Worm (Caenorhabditis elegans) whole organism, L1 larva: ENCODE measurements around the gene pah-1.

Experiments used
- C34B4.2 ChIP-seq: sonication (generic microtip); optimal IDR thresholded peaks from 2 replicates; lab custom pipeline; 2017; ENCODE audit warnings: mild to moderate bottlenecking, missing genetic modification characterization, missing compliant biosample characterization
- F16B12.6 ChIP-seq: fragments of 150-350 bp; optimal IDR thresholded peaks from 2 replicates; lab custom pipeline; 2014; ENCODE audit warnings: missing biosample characterization, missing genetic modification characterization
- Y116A8C.19 ChIP-seq: sonication (generic microtip); optimal IDR thresholded peaks from 2 replicates; lab custom pipeline; 2016; ENCODE audit warnings: missing compliant biosample characterization, missing genetic modification characterization, borderline replicate concordance
- aly-2 ChIP-seq: fragments of 150-350 bp; optimal IDR thresholded peaks from 2 replicates; lab custom pipeline; 2014; ENCODE audit warnings: missing biosample characterization, missing genetic modification characterization
- blmp-1 ChIP-seq: fragments of 150-350 bp; optimal IDR thresholded peaks from 2 replicates; lab custom pipeline; 2014; ENCODE audit warnings: missing biosample characterization, missing genetic modification characterization
- ceh-88 ChIP-seq: fragments of 200-800 bp; sonication (Bioruptor generic); IDR thresholded peaks from 2 replicates; pipeline ENCODE4 v1.3.6; 2022; ENCODE audit warnings: missing genetic modification characterization, missing compliant biosample characterization
- ceh-90 ChIP-seq: sonication (generic microtip); optimal IDR thresholded peaks from 2 replicates; lab custom pipeline; 2016; ENCODE audit warnings: missing genetic modification characterization, missing compliant biosample characterization
- ces-1 ChIP-seq: fragments of 150-350 bp; optimal IDR thresholded peaks from 2 replicates; lab custom pipeline; 2014; ENCODE audit warnings: missing biosample characterization, missing genetic modification reagents, missing genetic modification characterization
- dsc-1 ChIP-seq: sonication (generic microtip); optimal IDR thresholded peaks from 2 replicates; lab custom pipeline; 2016; ENCODE audit warnings: mild to moderate bottlenecking, missing genetic modification characterization, missing compliant biosample characterization
- efl-1 ChIP-seq, 4 experiments: fragments of 150-350 bp; optimal IDR thresholded peaks in 3 of 4; peaks in 1 of 4; 1 replicate in 1 of 4; 2 replicates in 3 of 4; lab custom pipeline; 2014; ENCODE audit warnings: missing biosample characterization in 2 of 4, missing genetic modification characterization in 2 of 4, missing genetic modification reagents in 2 of 4
- efl-3 ChIP-seq: fragments of 200-800 bp; sonication (Bioruptor generic); optimal IDR thresholded peaks from 2 replicates; lab custom pipeline; 2018; ENCODE audit warnings: mild to moderate bottlenecking, missing genetic modification characterization, missing compliant biosample characterization
- egl-27 ChIP-seq, 2 experiments: fragments of 150-350 bp in 1 of 2; sonication (generic microtip); optimal IDR thresholded peaks; 3 replicates each; lab custom pipeline; 2017 to 2018; ENCODE audit warnings: missing biosample characterization in 2 of 2, missing genetic modification characterization in 2 of 2, missing genetic modification reagents in 2 of 2
- elt-2 ChIP-seq: sonication (generic microtip); optimal IDR thresholded peaks from 2 replicates; lab custom pipeline; 2016; ENCODE audit warnings: missing genetic modification characterization, mild to moderate bottlenecking, inconsistent platforms, missing compliant biosample characterization, missing genetic modification reagents
- fkh-10 ChIP-seq: sonication (generic microtip); optimal IDR thresholded peaks from 2 replicates; lab custom pipeline; 2017; ENCODE audit warnings: missing biosample characterization, missing genetic modification reagents, missing genetic modification characterization
- fos-1 ChIP-seq: fragments of 150-350 bp; optimal IDR thresholded peaks from 2 replicates; lab custom pipeline; 2014; ENCODE audit warnings: missing biosample characterization, missing genetic modification characterization
- grh-1 ChIP-seq: fragments of 200-800 bp; sonication (Bioruptor generic); IDR thresholded peaks from 2 replicates; pipeline ENCODE4 v1.3.6; 2022; ENCODE audit warnings: missing genetic modification reagents, missing genetic modification characterization, missing compliant biosample characterization
- hlh-17 ChIP-seq: fragments of 200-800 bp; sonication (Bioruptor generic); optimal IDR thresholded peaks from 2 replicates; lab custom pipeline; 2018; ENCODE audit warnings: missing genetic modification characterization, mild to moderate bottlenecking, missing compliant biosample characterization, moderate library complexity, borderline replicate concordance
- hpl-2 ChIP-seq: fragments of 150-350 bp; optimal IDR thresholded peaks from 2 replicates; lab custom pipeline; 2014; ENCODE audit warnings: missing biosample characterization, missing genetic modification reagents, missing genetic modification characterization
- lin-14 ChIP-seq: fragments of 200-800 bp; sonication (Bioruptor generic); optimal IDR thresholded peaks from 2 replicates; lab custom pipeline; 2018; ENCODE audit warnings: mild to moderate bottlenecking, missing genetic modification characterization, moderate library complexity, missing compliant biosample characterization
- lin-15B ChIP-seq: fragments of 150-350 bp; sonication (generic microtip); optimal IDR thresholded peaks from 3 replicates; lab custom pipeline; 2014; ENCODE audit warnings: missing biosample characterization, missing genetic modification characterization
- lin-39 ChIP-seq: fragments of 150-350 bp; optimal IDR thresholded peaks from 2 replicates; lab custom pipeline; 2014; ENCODE audit warnings: missing biosample characterization, missing genetic modification reagents, missing genetic modification characterization
- lir-3 ChIP-seq: sonication (generic microtip); optimal IDR thresholded peaks from 2 replicates; lab custom pipeline; 2016; ENCODE audit warnings: mild to moderate bottlenecking, missing genetic modification characterization, moderate library complexity, missing compliant biosample characterization; ENCODE audit not compliant: poor library complexity
- lsy-2 ChIP-seq, 2 experiments: fragments of 150-350 bp; optimal IDR thresholded peaks; 2 replicates each; lab custom pipeline; 2014; ENCODE audit warnings: missing biosample characterization in 2 of 2, missing genetic modification characterization in 2 of 2
- mab-9 ChIP-seq: fragments of 200-800 bp; sonication (Bioruptor generic); IDR thresholded peaks from 2 replicates; pipeline ENCODE4 v1.3.6; 2022; ENCODE audit warnings: missing genetic modification reagents, missing genetic modification characterization, missing compliant biosample characterization
- mdl-1 ChIP-seq, 2 experiments: fragments of 150-350 bp; optimal IDR thresholded peaks; 2 replicates each; lab custom pipeline; 2014 to 2017; ENCODE audit warnings: missing biosample characterization in 2 of 2, missing genetic modification characterization in 2 of 2, inconsistent platforms in 1 of 2
- mep-1 ChIP-seq: fragments of 150-350 bp; optimal IDR thresholded peaks from 2 replicates; lab custom pipeline; 2014; ENCODE audit warnings: missing biosample characterization, missing genetic modification characterization
- nhr-11 ChIP-seq: fragments of 150-350 bp; optimal IDR thresholded peaks from 2 replicates; lab custom pipeline; 2014; ENCODE audit warnings: missing biosample characterization, missing genetic modification characterization
- nhr-12 ChIP-seq: sonication (generic microtip); optimal IDR thresholded peaks from 2 replicates; lab custom pipeline; 2017; ENCODE audit warnings: missing biosample characterization, missing genetic modification characterization
- nhr-71 ChIP-seq: sonication (generic microtip); optimal IDR thresholded peaks from 2 replicates; lab custom pipeline; 2016; ENCODE audit warnings: mild to moderate bottlenecking, missing genetic modification characterization, moderate library complexity, missing compliant biosample characterization
- nhr-84 ChIP-seq: sonication (generic microtip); optimal IDR thresholded peaks from 2 replicates; lab custom pipeline; 2017; ENCODE audit warnings: missing biosample characterization, missing genetic modification characterization
- pag-3 ChIP-seq: sonication (generic microtip); optimal IDR thresholded peaks from 2 replicates; lab custom pipeline; 2017; ENCODE audit warnings: missing genetic modification characterization, mild to moderate bottlenecking, missing compliant biosample characterization, antibody characterized with exemption, borderline replicate concordance; ENCODE audit not compliant: insufficient read depth
- pax-3 ChIP-seq: fragments of 200-800 bp; sonication (Bioruptor generic); optimal IDR thresholded peaks from 2 replicates; lab custom pipeline; 2018; ENCODE audit warnings: mild to moderate bottlenecking, missing genetic modification characterization, moderate library complexity, missing compliant biosample characterization
- pqm-1 ChIP-seq: sonication (generic microtip); optimal IDR thresholded peaks from 3 replicates; lab custom pipeline; 2017; ENCODE audit warnings: missing biosample characterization, missing genetic modification characterization
- rnt-1 ChIP-seq: sonication (generic microtip); optimal IDR thresholded peaks from 2 replicates; lab custom pipeline; 2016; ENCODE audit warnings: mild to moderate bottlenecking, missing genetic modification characterization, moderate library complexity, missing compliant biosample characterization
- snpc-4 ChIP-seq: fragments of 150-350 bp; optimal IDR thresholded peaks from 2 replicates; lab custom pipeline; 2014; ENCODE audit warnings: missing biosample characterization, missing genetic modification characterization
- sox-4 ChIP-seq: sonication (generic microtip); optimal IDR thresholded peaks from 2 replicates; lab custom pipeline; 2016; ENCODE audit warnings: missing genetic modification characterization, missing compliant biosample characterization
- sup-37 ChIP-seq: fragments of 200-800 bp; sonication (Bioruptor generic); optimal IDR thresholded peaks from 2 replicates; lab custom pipeline; 2018; ENCODE audit warnings: mild to moderate bottlenecking, missing genetic modification characterization, missing compliant biosample characterization
- swsn-7 ChIP-seq: sonication (generic microtip); optimal IDR thresholded peaks from 2 replicates; lab custom pipeline; 2016; ENCODE audit warnings: missing genetic modification characterization, missing compliant biosample characterization
- tlp-1 ChIP-seq: fragments of 150-350 bp; optimal IDR thresholded peaks from 2 replicates; lab custom pipeline; 2014; ENCODE audit warnings: missing biosample characterization, missing genetic modification characterization
- unc-86 ChIP-seq: sonication (generic microtip); optimal IDR thresholded peaks from 2 replicates; lab custom pipeline; 2016; ENCODE audit warnings: missing genetic modification characterization, missing compliant biosample characterization
- unc-98 ChIP-seq: fragments of 200-800 bp; sonication (Bioruptor generic); IDR thresholded peaks from 2 replicates; pipeline ENCODE4 v1.3.6; 2022; ENCODE audit warnings: missing genetic modification characterization, missing compliant biosample characterization
- zip-4 ChIP-seq: fragments of 200-800 bp; sonication (Bioruptor generic); optimal IDR thresholded peaks from 2 replicates; lab custom pipeline; 2018; ENCODE audit warnings: mild to moderate bottlenecking, missing genetic modification characterization, moderate library complexity, missing compliant biosample characterization
- ztf-11 ChIP-seq, 2 experiments: sonication (generic microtip); optimal IDR thresholded peaks; 2 replicates each; lab custom pipeline; 2016 to 2017; ENCODE audit warnings: missing genetic modification characterization in 2 of 2, missing biosample characterization in 1 of 2, missing compliant biosample characterization in 1 of 2

The pah-1 gene

DNA sequence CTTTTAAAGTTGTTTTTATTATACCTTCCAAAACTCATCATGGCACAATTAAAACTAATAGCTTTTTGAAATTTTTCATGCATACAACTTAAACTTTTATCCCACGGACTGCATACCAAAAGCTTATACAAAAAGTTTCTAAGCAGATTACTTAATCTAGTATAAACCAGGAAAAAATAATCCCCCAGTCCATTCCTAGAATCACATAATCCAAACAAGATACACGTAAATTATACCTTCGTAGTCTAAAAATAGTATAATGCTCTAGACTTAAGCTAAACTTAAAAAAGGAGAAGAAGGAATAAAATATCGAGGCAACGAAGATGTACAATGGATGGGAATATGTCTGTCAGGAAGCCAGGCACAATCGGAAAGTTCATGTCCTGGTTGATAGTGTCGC is 28.4 kb upstream of the pah-1 start (continued):
- no peak for TF ChIP-seq pqm-1 (tag; lab: Kevin White, UChicago)
- no peak for TF ChIP-seq unc-86 (tag; lab: Kevin White, UChicago)
- no peak for TF ChIP-seq fkh-10 (GFP tag; lab: Kevin White, UChicago)
- no peak for TF ChIP-seq ztf-11 (tag; optimal IDR thresholded peaks at IDR 0.05; lab: Kevin White, UChicago)
- no peak for TF ChIP-seq lin-14 (GFP tag; lab: Kevin White, UChicago)
- no peak for TF ChIP-seq lir-3 (tag; lab: Kevin White, UChicago)
- TF ChIP-seq pax-3 (tag; lab: Kevin White, UChicago) = peak; percentile 55
- no peak for TF ChIP-seq elt-2 (tag; lab: Kevin White, UChicago)
- TF ChIP-seq nhr-84 (tag; lab: Kevin White, UChicago) = no peak
- no peak for TF ChIP-seq rnt-1 (tag; lab: Kevin White, UChicago)
- no peak for TF ChIP-seq zip-4 (GFP tag; lab: Kevin White, UChicago)
- no peak for TF ChIP-seq C34B4.2 (tag; lab: Kevin White, UChicago)
- peak; percentile 33 for TF ChIP-seq sox-4
- TF ChIP-seq nhr-71 = peak; percentile 22
- TF ChIP-seq fos-1 (tag; lab: Kevin White, UChicago) = no peak
- no peak for TF ChIP-seq efl-1 (optimal IDR thresholded peaks at IDR 0.05; lab: Kevin White, UChicago)
- TF ChIP-seq efl-1 (GFP tag; optimal IDR thresholded peaks at IDR 0.05 in 1 of 2; lab: Kevin White, UChicago) = no peak
- TF ChIP-seq nhr-12 (tag; lab: Kevin White, UChicago) = no peak

DNA sequence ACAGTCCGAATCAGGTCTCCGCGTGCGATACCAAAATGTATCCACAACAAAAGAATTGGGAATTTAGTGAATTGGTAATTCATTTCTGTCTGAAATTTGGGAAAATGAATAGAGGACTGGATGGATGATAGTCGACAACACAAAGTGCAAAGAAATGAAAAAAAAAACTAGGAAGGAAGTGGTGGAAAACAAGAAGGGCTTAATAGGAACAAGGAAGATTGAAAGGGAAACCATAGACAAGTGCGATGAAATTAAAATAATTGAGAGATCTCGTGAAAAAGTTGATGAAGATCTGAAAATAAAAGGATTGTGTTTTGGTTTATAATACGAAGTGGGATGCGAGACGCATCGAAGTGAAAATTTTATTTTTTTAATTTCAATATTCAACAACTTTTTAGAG is 27.3 kb upstream of the pah-1 start, which contains the start of gene F07H5.7:
Gene F07H5.7, minus strand, starts transcription at position 101 of the 400 bp plus-strand sequence.
- no peak for TF ChIP-seq Y116A8C.19 (tag; lab: Kevin White, UChicago)
- no peak for TF ChIP-seq ceh-90 (tag; lab: Kevin White, UChicago)
- no peak for TF ChIP-seq nhr-11 (tag; lab: Kevin White, UChicago)
- no peak for TF ChIP-seq unc-98 (GFP tag; lab: Robert Waterston, UW)
- no peak for TF ChIP-seq lin-15B
- TF ChIP-seq tlp-1 (tag; lab: Kevin White, UChicago) = no peak
- TF ChIP-seq ceh-88 (GFP tag; lab: Robert Waterston, UW) = no peak
- no peak for TF ChIP-seq lsy-2 (tag; optimal IDR thresholded peaks at IDR 0.05; lab: Kevin White, UChicago)

DNA sequence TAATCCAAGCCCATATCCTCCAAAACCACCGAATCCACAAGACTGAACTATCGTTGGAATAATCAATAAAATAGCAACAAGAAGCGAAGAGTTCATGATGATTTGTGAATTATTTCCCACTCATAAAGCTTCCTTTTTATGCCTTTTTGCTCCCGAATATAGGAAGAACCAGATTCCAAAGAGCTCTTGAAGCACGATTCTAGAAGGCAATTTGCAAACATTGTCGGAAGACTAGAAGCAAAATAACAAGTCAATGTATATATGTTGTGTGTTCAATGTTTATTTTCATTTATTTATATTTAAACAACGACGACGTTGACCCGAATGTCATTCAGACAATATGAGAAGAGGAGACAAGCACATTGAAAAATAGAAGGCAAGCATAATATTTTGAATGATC is 25.8 kb upstream of the pah-1 start, which contains the start of gene idpa-2:
Gene idpa-2, minus strand, starts transcription at position 101 of the 400 bp plus-strand sequence.
- TF ChIP-seq ces-1 (GFP tag; lab: Kevin White, UChicago) = no peak
- TF ChIP-seq zip-4 (GFP tag; lab: Kevin White, UChicago) = no peak
- no peak for TF ChIP-seq hpl-2 (GFP tag; lab: Kevin White, UChicago)
- no peak for TF ChIP-seq lsy-2 (tag; optimal IDR thresholded peaks at IDR 0.05; lab: Kevin White, UChicago)
- no peak for TF ChIP-seq grh-1 (GFP tag; lab: Robert Waterston, UW)
- no peak for TF ChIP-seq efl-3 (GFP tag; lab: Kevin White, UChicago)
- no peak for TF ChIP-seq egl-27 (tag; optimal IDR thresholded peaks at IDR 0.05; lab: Kevin White, UChicago)
- no peak for TF ChIP-seq dsc-1 (tag; lab: Kevin White, UChicago)
- no peak for TF ChIP-seq nhr-11 (tag; lab: Kevin White, UChicago)
- TF ChIP-seq, all 84 proteins: peak for 0

DNA sequence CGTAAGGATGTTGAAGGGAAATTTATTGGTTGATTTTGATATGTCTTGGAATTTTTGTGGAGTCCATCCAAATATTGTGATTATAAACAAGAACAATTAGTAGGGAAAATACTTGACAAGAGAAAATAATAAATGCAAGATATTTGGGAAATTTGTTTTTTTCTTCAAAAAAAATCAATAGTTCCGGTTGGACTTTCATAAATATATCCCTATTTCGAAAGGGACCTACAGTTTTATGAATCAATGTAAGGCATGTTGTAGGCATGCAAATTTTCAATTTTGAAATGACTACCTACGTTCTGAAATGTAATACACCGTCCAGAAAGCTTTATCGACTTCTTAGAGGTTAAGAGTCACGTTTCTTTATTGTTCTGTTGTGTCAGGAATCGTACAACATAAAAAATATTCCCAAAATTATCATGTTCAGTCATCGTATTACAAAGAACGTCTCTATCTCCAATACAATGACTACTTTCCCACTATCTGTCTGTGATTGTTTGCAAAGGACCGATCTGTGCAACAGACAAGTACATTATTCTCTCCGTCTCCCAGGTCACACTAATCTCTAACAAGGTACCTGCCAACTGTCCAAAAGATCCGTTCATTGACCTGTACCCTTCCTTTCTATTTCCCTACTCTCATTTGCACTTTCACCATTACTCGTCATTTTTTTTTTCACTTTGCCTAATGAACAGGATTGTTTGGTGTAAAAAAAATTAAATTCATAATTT is 23.2 kb upstream of the pah-1 start, which contains the start of gene F07H5.13:
Gene F07H5.13, plus strand, starts transcription at position 730 of the 731 bp plus-strand sequence.
- TF ChIP-seq nhr-11 (tag; lab: Kevin White, UChicago) = no peak
- TF ChIP-seq fos-1 (tag; lab: Kevin White, UChicago) = no peak
- no peak for TF ChIP-seq sup-37 (GFP tag; lab: Kevin White, UChicago)
- no peak for TF ChIP-seq pag-3
- no peak for TF ChIP-seq mdl-1 (tag; optimal IDR thresholded peaks at IDR 0.05; lab: Kevin White, UChicago)
- TF ChIP-seq ceh-88 (GFP tag; lab: Robert Waterston, UW) = no peak
- TF ChIP-seq lir-3 (tag; lab: Kevin White, UChicago) = no peak
- TF ChIP-seq swsn-7 = peak; percentile 25
- TF ChIP-seq F16B12.6 (tag; lab: Kevin White, UChicago) = no peak
- TF ChIP-seq unc-98 (GFP tag; lab: Robert Waterston, UW) = no peak
- peak; percentile 83 for TF ChIP-seq aly-2
- no peak for TF ChIP-seq sox-4
- TF ChIP-seq C34B4.2 (tag; lab: Kevin White, UChicago) = no peak
- no peak for TF ChIP-seq hlh-17 (GFP tag; lab: Kevin White, UChicago)
- no peak for TF ChIP-seq mep-1 (tag; lab: Kevin White, UChicago)
- no peak for TF ChIP-seq rnt-1 (tag; lab: Kevin White, UChicago)
- TF ChIP-seq lin-39 (tag; lab: Kevin White, UChicago) = no peak
- TF ChIP-seq blmp-1 = peak; percentile 9
- TF ChIP-seq snpc-4 (tag; lab: Kevin White, UChicago) = no peak
- no peak for TF ChIP-seq egl-27 (tag; optimal IDR thresholded peaks at IDR 0.05; lab: Kevin White, UChicago)
- TF ChIP-seq pqm-1 (tag; lab: Kevin White, UChicago) = no peak
- no peak for TF ChIP-seq mab-9 (GFP tag; lab: Robert Waterston, UW)
